Fruit fly (Drosophila melanogaster) whole organism, embryonic: ENCODE results near the gene CG5388.

Experiments
- Atf6 ChIP-seq: fragments of 200-800 bp; sonication (Bioruptor generic); IDR thresholded peaks from 2 replicates; pipeline ENCODE4 v1.3.6; 2022; ENCODE audit warnings: missing biosample characterization, missing genetic modification characterization
- BEAF-32 ChIP-seq: fragments of 200-800 bp; sonication (Bioruptor generic); optimal IDR thresholded peaks from 3 replicates; lab custom pipeline; 2017; ENCODE audit warnings: missing biosample characterization, missing genetic modification characterization, mild to moderate bottlenecking, moderate library complexity, missing genetic modification reagents
- Bdp1 ChIP-seq: fragments of 200-800 bp; sonication (Bioruptor generic); optimal IDR thresholded peaks from 3 replicates; lab custom pipeline; 2016; ENCODE audit warnings: missing biosample characterization, missing genetic modification characterization
- CG10267 ChIP-seq: fragments of 200-800 bp; sonication (Bioruptor generic); optimal IDR thresholded peaks from 2 replicates; lab custom pipeline; 2018; ENCODE audit warnings: missing biosample characterization, mild to moderate bottlenecking, missing genetic modification characterization, moderate library complexity
- CG10654 ChIP-seq: fragments of 200-800 bp; sonication (Bioruptor generic); optimal IDR thresholded peaks from 2 replicates; lab custom pipeline; 2016; ENCODE audit warnings: missing biosample characterization, missing genetic modification characterization
- CG11504 ChIP-seq: fragments of 200-800 bp; sonication (Bioruptor generic); optimal IDR thresholded peaks from 3 replicates; lab custom pipeline; 2019; ENCODE audit warnings: missing biosample characterization, mild to moderate bottlenecking, missing genetic modification characterization, moderate library complexity
- CG12104 ChIP-seq: fragments of 200-800 bp; sonication (Bioruptor generic); optimal IDR thresholded peaks from 3 replicates; lab custom pipeline; 2016; ENCODE audit warnings: missing biosample characterization, missing genetic modification characterization
- CG13894 ChIP-seq: fragments of 200-800 bp; sonication (Bioruptor generic); optimal IDR thresholded peaks from 3 replicates; lab custom pipeline; 2018; ENCODE audit warnings: missing biosample characterization, mild to moderate bottlenecking, missing genetic modification characterization, moderate library complexity
- CG15011 ChIP-seq: fragments of 200-800 bp; sonication (Bioruptor generic); optimal IDR thresholded peaks from 3 replicates; lab custom pipeline; 2018; ENCODE audit warnings: missing biosample characterization, mild to moderate bottlenecking, missing genetic modification characterization
- CG15269 ChIP-seq: fragments of 200-800 bp; sonication (Bioruptor generic); optimal IDR thresholded peaks from 2 replicates; lab custom pipeline; 2018; ENCODE audit warnings: missing biosample characterization, mild to moderate bottlenecking, missing genetic modification characterization, moderate library complexity
- CG15514 ChIP-seq: fragments of 200-800 bp; sonication (Bioruptor generic); optimal IDR thresholded peaks from 3 replicates; lab custom pipeline; 2017; ENCODE audit warnings: missing biosample characterization, missing genetic modification characterization, mild to moderate bottlenecking, moderate library complexity, missing genetic modification reagents
- CG2116 ChIP-seq: fragments of 200-800 bp; sonication (Bioruptor generic); optimal IDR thresholded peaks from 3 replicates; lab custom pipeline; 2018; ENCODE audit warnings: missing biosample characterization, mild to moderate bottlenecking, missing genetic modification characterization
- CG2202 ChIP-seq: fragments of 200-800 bp; sonication (Bioruptor generic); optimal IDR thresholded peaks from 2 replicates; lab custom pipeline; 2018; ENCODE audit warnings: missing biosample characterization, mild to moderate bottlenecking, missing genetic modification characterization
- CG2712 ChIP-seq: fragments of 200-800 bp; optimal IDR thresholded peaks from 3 replicates; lab custom pipeline; 2019; ENCODE audit warnings: missing biosample characterization, mild to moderate bottlenecking, missing genetic modification characterization, moderate library complexity
- CG4424 ChIP-seq: fragments of 200-800 bp; sonication (Bioruptor generic); optimal IDR thresholded peaks from 3 replicates; lab custom pipeline; 2016; ENCODE audit warnings: missing biosample characterization, missing genetic modification characterization
- CG6765 ChIP-seq: fragments of 200-800 bp; sonication (Bioruptor generic); optimal IDR thresholded peaks from 3 replicates; lab custom pipeline; 2017; ENCODE audit warnings: missing biosample characterization, mild to moderate bottlenecking, missing genetic modification characterization
- CG7357 ChIP-seq: fragments of 200-800 bp; sonication (Bioruptor generic); IDR thresholded peaks from 3 replicates; pipeline ENCODE4 v1.3.6; 2022; ENCODE audit warnings: missing biosample characterization, missing genetic modification characterization
- CG7556 ChIP-seq: fragments of 200-800 bp; sonication (Bioruptor generic); optimal IDR thresholded peaks from 2 replicates; lab custom pipeline; 2017; ENCODE audit warnings: missing biosample characterization, mild to moderate bottlenecking, missing genetic modification characterization
- CG7745 ChIP-seq: fragments of 200-800 bp; sonication (Bioruptor generic); optimal IDR thresholded peaks from 2 replicates; lab custom pipeline; 2018; ENCODE audit warnings: missing biosample characterization, mild to moderate bottlenecking, missing genetic modification characterization, moderate library complexity
- CoRest ChIP-seq: fragments of 200-800 bp; sonication (Bioruptor generic); optimal IDR thresholded peaks from 3 replicates; lab custom pipeline; 2018; ENCODE audit warnings: missing biosample characterization, mild to moderate bottlenecking, missing genetic modification characterization, moderate library complexity
- Deaf1 ChIP-seq: fragments of 200-800 bp; optimal IDR thresholded peaks from 3 replicates; lab custom pipeline; 2019; ENCODE audit warnings: missing biosample characterization, mild to moderate bottlenecking, missing genetic modification characterization, moderate library complexity
- Dek ChIP-seq: fragments of 200-800 bp; sonication (Bioruptor generic); optimal IDR thresholded peaks from 3 replicates; lab custom pipeline; 2019; ENCODE audit warnings: missing biosample characterization, mild to moderate bottlenecking, missing genetic modification characterization, moderate library complexity
- Dll ChIP-seq: fragments of 200-800 bp; sonication (Bioruptor generic); IDR thresholded peaks from 4 replicates; pipeline ENCODE4 v1.3.6; 2022; ENCODE audit warnings: missing biosample characterization, missing genetic modification characterization; ENCODE audit not compliant: partially characterized antibody
- Ets65A ChIP-seq: fragments of 200-800 bp; sonication (Bioruptor generic); peaks from one replicate; lab custom pipeline; 2016; ENCODE audit warnings: missing biosample characterization, missing genetic modification characterization
- HHEX ChIP-seq: fragments of 200-800 bp; sonication (Bioruptor generic); optimal IDR thresholded peaks from 3 replicates; lab custom pipeline; 2017; ENCODE audit warnings: missing biosample characterization, mild to moderate bottlenecking, missing genetic modification characterization, missing genetic modification reagents
- Hey ChIP-seq: fragments of 200-800 bp; sonication (Bioruptor generic); optimal IDR thresholded peaks from 3 replicates; lab custom pipeline; 2018; ENCODE audit warnings: missing biosample characterization, mild to moderate bottlenecking, missing genetic modification characterization
- Hsf ChIP-seq: fragments of 200-800 bp; sonication (Bioruptor generic); optimal IDR thresholded peaks from 3 replicates; lab custom pipeline; 2016; ENCODE audit warnings: missing biosample characterization, missing genetic modification characterization
- Meics ChIP-seq: fragments of 200-800 bp; sonication (Bioruptor generic); optimal IDR thresholded peaks from 2 replicates; lab custom pipeline; 2017; ENCODE audit warnings: missing biosample characterization, mild to moderate bottlenecking, missing genetic modification characterization
- Myb ChIP-seq: fragments of 200-800 bp; sonication (Bioruptor generic); optimal IDR thresholded peaks from 2 replicates; lab custom pipeline; 2016; ENCODE audit warnings: missing biosample characterization, missing genetic modification characterization
- NC2β ChIP-seq: fragments of 200-800 bp; sonication (Bioruptor generic); optimal IDR thresholded peaks from 2 replicates; lab custom pipeline; 2016; ENCODE audit warnings: missing biosample characterization, missing genetic modification characterization
- br ChIP-seq: fragments of >200 bp; optimal IDR thresholded peaks from 2 replicates; lab custom pipeline; 2017
- caup ChIP-seq: fragments of 200-800 bp; sonication (Bioruptor generic); optimal IDR thresholded peaks from 3 replicates; lab custom pipeline; 2017; ENCODE audit warnings: missing biosample characterization, mild to moderate bottlenecking, missing genetic modification characterization, moderate library complexity; ENCODE audit not compliant: severe bottlenecking
- dmrt11E ChIP-seq: fragments of 200-800 bp; sonication (Bioruptor generic); optimal IDR thresholded peaks from 3 replicates; lab custom pipeline; 2018; ENCODE audit warnings: missing biosample characterization, mild to moderate bottlenecking, missing genetic modification characterization, moderate library complexity
- fd102C ChIP-seq: fragments of 200-800 bp; sonication (Bioruptor generic); optimal IDR thresholded peaks from 2 replicates; lab custom pipeline; 2018; ENCODE audit warnings: missing biosample characterization, mild to moderate bottlenecking, missing genetic modification characterization, moderate library complexity
- grau ChIP-seq: fragments of 200-800 bp; optimal IDR thresholded peaks from 3 replicates; lab custom pipeline; 2019; ENCODE audit warnings: missing biosample characterization, mild to moderate bottlenecking, missing genetic modification characterization, moderate library complexity
- gsb-n ChIP-seq: fragments of 200-800 bp; sonication (Bioruptor generic); optimal IDR thresholded peaks from 3 replicates; lab custom pipeline; 2018; ENCODE audit warnings: missing biosample characterization, mild to moderate bottlenecking, missing genetic modification characterization
- insv ChIP-seq, 2 experiments: fragments of 200-800 bp; sonication (Bioruptor generic); optimal IDR thresholded peaks; 3 replicates each; lab custom pipeline; 2016 to 2018; ENCODE audit warnings: missing biosample characterization in 2 of 2, missing genetic modification characterization in 2 of 2
- kay ChIP-seq: fragments of 200-800 bp; sonication (Bioruptor generic); optimal IDR thresholded peaks from 2 replicates; lab custom pipeline; 2016; ENCODE audit warnings: missing biosample characterization, missing genetic modification characterization
- luna ChIP-seq: fragments of 200-800 bp; sonication (Bioruptor generic); optimal IDR thresholded peaks from 2 replicates; lab custom pipeline; 2016; ENCODE audit warnings: missing biosample characterization, missing genetic modification characterization
- nerfin-1 ChIP-seq: fragments of 200-800 bp; sonication (Bioruptor generic); optimal IDR thresholded peaks from 3 replicates; lab custom pipeline; 2019; ENCODE audit warnings: missing biosample characterization, mild to moderate bottlenecking, missing genetic modification characterization, moderate library complexity
- pho ChIP-seq: fragments of 200-800 bp; sonication (Bioruptor generic); optimal IDR thresholded peaks from 2 replicates; lab custom pipeline; 2016; ENCODE audit warnings: missing biosample characterization, missing genetic modification characterization
- sens ChIP-seq: fragments of 200-800 bp; sonication (Bioruptor generic); peaks from one replicate; lab custom pipeline; 2016; ENCODE audit warnings: missing biosample characterization, missing genetic modification characterization
- sna ChIP-seq: fragments of 200-800 bp; sonication (Bioruptor generic); IDR thresholded peaks from 2 replicates; pipeline ENCODE4 v1.3.6; 2022; ENCODE audit warnings: missing biosample characterization, missing genetic modification characterization; ENCODE audit not compliant: partially characterized antibody
- stwl ChIP-seq: fragments of 200-800 bp; sonication (Bioruptor generic); optimal IDR thresholded peaks from 3 replicates; lab custom pipeline; 2018; ENCODE audit warnings: missing biosample characterization, mild to moderate bottlenecking, missing genetic modification characterization, moderate library complexity
- unc-4 ChIP-seq: fragments of 200-800 bp; sonication (Bioruptor generic); IDR thresholded peaks from 2 replicates; pipeline ENCODE4 v1.3.6; 2022; ENCODE audit warnings: missing biosample characterization, missing genetic modification characterization; ENCODE audit not compliant: partially characterized antibody
- usp ChIP-seq: fragments of >200 bp; optimal IDR thresholded peaks from 2 replicates; lab custom pipeline; 2017; ENCODE audit warnings: missing biosample characterization, missing genetic modification characterization
- zfh1 ChIP-seq: fragments of 200-800 bp; sonication (Bioruptor generic); IDR thresholded peaks from 3 replicates; pipeline ENCODE4 v1.3.6; 2022; ENCODE audit warnings: missing biosample characterization, missing genetic modification characterization
- zfh2 ChIP-seq: fragments of 200-800 bp; sonication (Bioruptor generic); optimal IDR thresholded peaks from 2 replicates; lab custom pipeline; 2016; ENCODE audit warnings: missing biosample characterization, missing genetic modification characterization

CG5388 gene

DNA sequence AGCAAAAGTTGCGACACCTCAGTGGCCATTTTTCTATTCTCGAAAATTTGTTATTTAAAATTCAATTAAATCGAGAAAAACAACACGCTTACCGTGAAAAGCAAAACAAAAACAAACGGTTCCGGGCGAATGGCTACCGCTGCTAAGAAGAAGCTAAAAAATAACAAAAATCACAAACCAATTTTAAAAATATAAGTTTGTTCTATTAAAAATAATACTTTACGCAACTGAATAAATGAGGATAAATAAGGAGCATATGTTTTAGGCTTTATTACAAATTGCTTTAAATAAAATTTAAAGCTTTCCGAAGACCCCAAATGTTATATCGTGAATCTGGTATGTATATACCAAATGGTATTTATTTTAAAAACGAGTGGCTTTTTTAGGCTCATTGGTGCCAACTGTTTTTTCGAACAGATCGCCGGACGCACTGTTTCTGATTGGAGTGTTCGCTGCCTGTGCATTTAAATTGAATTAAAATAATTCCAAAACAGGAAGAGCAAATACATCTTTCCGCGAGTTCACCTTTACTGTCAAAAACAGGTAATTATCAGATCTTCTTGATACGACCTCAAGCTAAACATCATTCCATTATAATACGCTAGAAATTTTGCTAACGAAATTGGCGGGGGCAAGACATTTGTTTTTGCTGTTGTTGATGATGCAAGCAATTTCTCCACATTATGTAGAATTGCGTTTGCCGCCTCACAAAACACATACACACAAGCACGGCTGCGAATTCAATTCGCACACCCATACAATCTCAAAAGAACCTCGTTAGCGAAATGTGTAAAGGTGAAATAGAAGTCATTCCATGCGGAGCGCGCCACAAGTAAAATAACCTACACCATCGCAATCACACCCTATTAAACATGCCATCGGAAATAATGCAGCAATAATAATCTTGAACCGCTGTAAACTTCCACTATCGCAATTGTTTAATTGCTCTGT, 27.3 kb upstream of the CG5388 start, which contains the start of the genes Polr3F and PyK (continued):
- TF ChIP-seq usp (GFP tag; lab: Kevin White, UChicago) (no peak), CG15269 (tag; lab: Kevin White, UChicago) (peak; percentile 52), CG11504 (tag; lab: Kevin White, UChicago) (peak; percentile 49), caup (GFP tag; lab: Kevin White, UChicago) (peak; percentile 38), Meics (GFP tag; lab: Kevin White, UChicago) (peak; percentile 44), CG15514 (GFP tag; lab: Kevin White, UChicago) (peak; percentile 66), CG2202 (peak; percentile 15), grau (tag; lab: Kevin White, UChicago) (peak; percentile 51), gsb-n (tag; lab: Kevin White, UChicago) (peak; percentile 13), CG10267 (tag; lab: Kevin White, UChicago) (peak; percentile 60), nerfin-1 (tag; lab: Kevin White, UChicago) (no peak), CG15011 (GFP tag; lab: Kevin White, UChicago) (no peak), pho (GFP tag; lab: Kevin White, UChicago) (peak; percentile 25), br (lab: Kevin White, UChicago) (no peak), Deaf1 (peak; percentile 2), Atf6 (GFP tag; lab: Robert Waterston, UW) (peak; percentile 48; the same call in 1 of the 2 replicates), CG13894 (tag; lab: Kevin White, UChicago) (no peak), Dek (tag; lab: Kevin White, UChicago) (peak; percentile 3), stwl (peak; percentile 55), Dll (GFP tag; lab: Robert Waterston, UW) (no peak), Hsf (GFP tag; lab: Kevin White, UChicago) (peak; percentile 22), kay (GFP tag; lab: Kevin White, UChicago) (no peak), sens (GFP tag; lab: Kevin White, UChicago) (peak; percentile 80), HHEX (GFP tag; lab: Kevin White, UChicago) (peak; percentile 14), Myb (GFP tag; lab: Kevin White, UChicago) (peak; percentile 69), unc-4 (GFP tag; lab: Robert Waterston, UW) (0 out of 2 replicates have a peak, but pooled peaks have one; percentile 15), CG7745 (tag; lab: Kevin White, UChicago) (no peak), NC2β (GFP tag; lab: Kevin White, UChicago) (no peak), CG12104 (GFP tag; lab: Kevin White, UChicago) (peak; percentile 29), CoRest (tag; lab: Kevin White, UChicago) (peak; percentile 52), zfh2 (GFP tag; lab: Kevin White, UChicago) (peak; percentile 15), CG7556 (peak; percentile 5), Bdp1 (GFP tag; lab: Kevin White, UChicago) (no peak), dmrt11E (tag; lab: Kevin White, UChicago) (no peak), fd102C (GFP tag; lab: Kevin White, UChicago) (no peak), CG2116 (peak; percentile 32), insv (GFP tag; optimal IDR thresholded peaks at IDR 0.05; lab: Kevin White, UChicago) (peak; percentile 68 to 95), CG2712 (tag; lab: Kevin White, UChicago) (peak; percentile 56), CG6765 (GFP tag; lab: Kevin White, UChicago) (no peak), zfh1 (GFP tag; lab: Robert Waterston, UW) (no peak), Ets65A (peak; percentile 23), luna (GFP tag; lab: Kevin White, UChicago) (no peak), Hey (no peak), CG10654 (GFP tag; lab: Kevin White, UChicago) (peak; percentile 5), CG7357 (no peak), sna (GFP tag; lab: Robert Waterston, UW) (0 out of 2 replicates have a peak, but pooled peaks have one; percentile 17), CG4424 (GFP tag; lab: Kevin White, UChicago) (no peak), BEAF-32 (peak; percentile 50)
